Fruit fly (Drosophila melanogaster): ENCODE data around the gene Pbp95.

Pbp95 gene

DNA sequence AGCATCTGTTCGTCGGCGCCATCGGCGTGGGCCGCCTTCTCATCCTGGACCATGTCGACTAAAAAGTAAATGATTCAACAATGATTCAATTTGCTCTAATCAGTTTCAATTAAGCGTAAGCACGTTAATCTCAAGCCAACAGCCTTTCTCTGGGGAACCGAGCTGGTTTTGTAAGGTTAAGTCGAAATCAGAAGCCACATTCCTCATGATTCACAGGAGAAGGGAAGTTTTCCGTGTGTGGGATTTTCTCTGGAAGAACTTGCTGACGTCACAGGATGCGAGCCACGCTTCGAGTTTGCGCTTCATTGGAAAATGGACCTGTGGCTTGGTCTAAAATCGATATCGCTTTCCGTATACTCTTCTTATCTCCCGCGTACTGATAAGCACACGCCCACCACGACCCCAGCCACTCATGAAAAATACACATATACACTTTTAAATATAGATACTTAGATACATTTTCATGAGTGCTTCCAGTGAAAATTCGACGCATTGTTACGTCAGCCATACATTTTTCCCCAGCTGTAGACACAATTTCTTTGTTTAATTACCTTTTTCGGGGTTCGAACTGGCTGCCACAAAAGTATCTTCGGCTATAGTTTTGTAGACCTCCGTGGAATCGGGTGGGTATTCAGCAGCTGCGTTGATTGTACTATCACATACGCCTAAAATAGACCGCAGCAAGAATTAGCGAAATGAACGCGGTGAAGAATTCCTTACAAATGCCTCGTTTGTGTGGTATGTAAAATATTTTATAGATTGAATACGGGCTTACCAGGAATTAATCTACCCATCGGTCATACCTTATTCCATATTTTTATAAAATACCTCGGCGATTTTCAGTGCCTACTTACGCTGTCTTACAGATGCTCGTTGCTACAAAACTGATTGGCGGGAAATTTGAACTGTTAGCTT lies 36.3 kb upstream of the Pbp95 start (continued):
- TF ChIP-seq CG7556 (GFP tag; optimal IDR thresholded peaks at IDR 0.05) = no peak
- no peak for TF ChIP-seq run (tag; optimal IDR thresholded peaks at IDR 0.05)
- TF ChIP-seq tgo (GFP tag; IDR thresholded peaks at IDR 0.05) = no peak; the same call in 2 of the 3 replicates
- TF ChIP-seq otp (GFP tag; IDR thresholded peaks at IDR 0.05) = no peak
- TF ChIP-seq gsb (GFP tag; IDR thresholded peaks at IDR 0.05) = no peak
- TF ChIP-seq CG10462 (GFP tag; optimal IDR thresholded peaks at IDR 0.05) = no peak
- TF ChIP-seq Rx (GFP tag; IDR thresholded peaks at IDR 0.05) = no peak
- peak; percentile 96 for TF ChIP-seq onecut (GFP tag; IDR thresholded peaks at IDR 0.05)
- TF ChIP-seq Dp (GFP tag; optimal IDR thresholded peaks at IDR 0.05) = peak; percentile 100
- TF ChIP-seq Hand (GFP tag; optimal IDR thresholded peaks at IDR 0.05) = no peak
- peak; percentile 46; the same call in 1 of the 3 replicates for TF ChIP-seq knrl (GFP tag; IDR thresholded peaks at IDR 0.05; ENCODE audit: partially characterized antibody)
- no peak for TF ChIP-seq CG5180 (GFP tag; optimal IDR thresholded peaks at IDR 0.05)
- no peak for TF ChIP-seq CG3407 (GFP tag; optimal IDR thresholded peaks at IDR 0.05)
- no peak for TF ChIP-seq CG14014 (GFP tag; IDR thresholded peaks at IDR 0.05)
- TF ChIP-seq CG9876 (GFP tag; optimal IDR thresholded peaks at IDR 0.05) = no peak
- no peak for TF ChIP-seq sc (optimal IDR thresholded peaks at IDR 0.05)
- TF ChIP-seq sc (GFP tag; optimal IDR thresholded peaks at IDR 0.05) = no peak
- TF ChIP-seq Poxn (GFP tag; IDR thresholded peaks at IDR 0.05) = no peak
- no peak for TF ChIP-seq CG18476 (GFP tag; optimal IDR thresholded peaks at IDR 0.05)
- no peak for TF ChIP-seq eyg (GFP tag; optimal IDR thresholded peaks at IDR 0.05)
- no peak for TF ChIP-seq az2 (GFP tag; optimal IDR thresholded peaks at IDR 0.05)
- peak; percentile 43 for TF ChIP-seq Ets97D (GFP tag; optimal IDR thresholded peaks at IDR 0.05)
- peak; percentile 75 for TF ChIP-seq bcd (GFP tag; optimal IDR thresholded peaks at IDR 0.05)
- TF ChIP-seq Fer2 (tag; optimal IDR thresholded peaks at IDR 0.05) = no peak
- TF ChIP-seq CG7786 (GFP tag; optimal IDR thresholded peaks at IDR 0.05) = no peak
- TF ChIP-seq Hmr (GFP tag; optimal IDR thresholded peaks at IDR 0.05) = peak; percentile 62
- no peak for TF ChIP-seq CG12236 (GFP tag; optimal IDR thresholded peaks at IDR 0.05)
- no peak for TF ChIP-seq CG13775 (GFP tag; optimal IDR thresholded peaks at IDR 0.05)
- peak; percentile 80 for TF ChIP-seq trem (tag; optimal IDR thresholded peaks at IDR 0.05)
- no peak for TF ChIP-seq psq (GFP tag; optimal IDR thresholded peaks at IDR 0.05)
- TF ChIP-seq schlank (tag; optimal IDR thresholded peaks at IDR 0.05) = no peak
- TF ChIP-seq CG1832 (GFP tag; optimal IDR thresholded peaks at IDR 0.05) = no peak
- TF ChIP-seq CG3838 (GFP tag; optimal IDR thresholded peaks at IDR 0.05) = no peak
- no peak for TF ChIP-seq CkIIα-i1 (GFP tag; IDR thresholded peaks at IDR 0.05)
- TF ChIP-seq CG2199 (GFP tag; IDR thresholded peaks at IDR 0.05) = peak; percentile 79; the same call in 2 of the 3 replicates
- no peak for TF ChIP-seq CG10959 (GFP tag; IDR thresholded peaks at IDR 0.05)
- TF ChIP-seq CG17385 (GFP tag; optimal IDR thresholded peaks at IDR 0.05) = peak; percentile 33
- TF ChIP-seq CG7839 (tag; optimal IDR thresholded peaks at IDR 0.05) = no peak
- peak; percentile 36 for TF ChIP-seq CG2875 (GFP tag; optimal IDR thresholded peaks at IDR 0.05)
- TF ChIP-seq CG11560 (tag; IDR thresholded peaks at IDR 0.05) = no peak
- TF ChIP-seq Adf1 (GFP tag; IDR thresholded peaks at IDR 0.05) = peak; percentile 45; the same call in 1 of the 2 replicates
- TF ChIP-seq mld (GFP tag; IDR thresholded peaks at IDR 0.05; ENCODE audit: partially characterized antibody) = no peak
- TF ChIP-seq cas (GFP tag; IDR thresholded peaks at IDR 0.05) = no peak
- peak in 1 of 2 experiments; percentile 31 for TF ChIP-seq insv (GFP tag; optimal IDR thresholded peaks at IDR 0.05)
- TF ChIP-seq BEAF-32 (GFP tag; optimal IDR thresholded peaks at IDR 0.05) = peak; percentile 55
- peak; percentile 3 for TF ChIP-seq pb (GFP tag; optimal IDR thresholded peaks at IDR 0.05)
- TF ChIP-seq dan (GFP tag; IDR thresholded peaks at IDR 0.05) = no peak
- peak; percentile 34 for TF ChIP-seq NC2β (GFP tag; optimal IDR thresholded peaks at IDR 0.05)
- TF ChIP-seq Awh (GFP tag; IDR thresholded peaks at IDR 0.05) = no peak

Measured in whole organism, embryonic.